Worm (Caenorhabditis elegans) whole organism, mixed stage, embryonic: ENCODE results near the gene cul-6.
A peak's percentile ranks its signal among the peaks of the same experiment; 100 is the strongest.

ENCODE experiments used
- M03D4.4 ChIP-seq: sonication (generic microtip); optimal IDR thresholded peaks from 2 replicates; lab custom pipeline; 2017; ENCODE audit warnings: mild to moderate bottlenecking, missing genetic modification characterization, missing compliant biosample characterization
- bed-3 ChIP-seq: fragments of 200-800 bp; sonication (Bioruptor generic); optimal IDR thresholded peaks from 3 replicates; lab custom pipeline; 2018; ENCODE audit warnings: mild to moderate bottlenecking, missing genetic modification characterization, moderate library complexity, missing compliant biosample characterization
- ceh-39 ChIP-seq: fragments of 150-350 bp; optimal IDR thresholded peaks from 2 replicates; lab custom pipeline; 2014; ENCODE audit warnings: missing biosample characterization, missing genetic modification characterization
- ceh-43 ChIP-seq: fragments of 200-800 bp; sonication (Bioruptor generic); optimal IDR thresholded peaks from 2 replicates; lab custom pipeline; 2018; ENCODE audit warnings: mild to moderate bottlenecking, missing genetic modification characterization, moderate library complexity, missing compliant biosample characterization
- ceh-83 ChIP-seq: fragments of 200-800 bp; sonication (Bioruptor generic); optimal IDR thresholded peaks from 2 replicates; lab custom pipeline; 2018; ENCODE audit warnings: mild to moderate bottlenecking, missing genetic modification characterization, missing compliant biosample characterization
- ces-1 ChIP-seq: fragments of 150-350 bp; optimal IDR thresholded peaks from 2 replicates; lab custom pipeline; 2014; ENCODE audit warnings: missing biosample characterization, missing genetic modification reagents, missing genetic modification characterization
- cnd-1 ChIP-seq: fragments of 200-800 bp; sonication (Bioruptor generic); optimal IDR thresholded peaks from 2 replicates; lab custom pipeline; 2018; ENCODE audit warnings: mild to moderate bottlenecking, missing genetic modification characterization, missing compliant biosample characterization
- drap-1 ChIP-seq: fragments of 200-800 bp; sonication (Bioruptor generic); optimal IDR thresholded peaks from 3 replicates; lab custom pipeline; 2018; ENCODE audit warnings: mild to moderate bottlenecking, missing genetic modification characterization, missing compliant biosample characterization
- elt-1 ChIP-seq: sonication (generic microtip); optimal IDR thresholded peaks from 2 replicates; lab custom pipeline; 2017; ENCODE audit warnings: missing genetic modification characterization, mild to moderate bottlenecking, missing compliant biosample characterization, antibody characterized with exemption, moderate library complexity, borderline replicate concordance; ENCODE audit not compliant: insufficient read depth
- elt-3 ChIP-seq: fragments of 150-350 bp; optimal IDR thresholded peaks from 2 replicates; lab custom pipeline; 2014; ENCODE audit warnings: missing biosample characterization, missing genetic modification characterization
- flh-1 ChIP-seq: fragments of 200-800 bp; sonication (Bioruptor generic); optimal IDR thresholded peaks from 2 replicates; lab custom pipeline; 2018; ENCODE audit warnings: mild to moderate bottlenecking, missing genetic modification characterization, moderate library complexity, missing compliant biosample characterization
- ham-2 ChIP-seq: fragments of 200-800 bp; sonication (Bioruptor generic); optimal IDR thresholded peaks from 2 replicates; lab custom pipeline; 2018; ENCODE audit warnings: mild to moderate bottlenecking, missing genetic modification characterization, missing compliant biosample characterization
- hlh-1 ChIP-seq: fragments of 150-350 bp; optimal IDR thresholded peaks from 2 replicates; lab custom pipeline; 2014; ENCODE audit warnings: missing biosample characterization, missing genetic modification reagents, missing genetic modification characterization
- lin-13 ChIP-seq: fragments of 150-350 bp; optimal IDR thresholded peaks from 2 replicates; lab custom pipeline; 2014; ENCODE audit warnings: missing biosample characterization, missing genetic modification characterization
- lsy-2 ChIP-seq: fragments of 150-350 bp; optimal IDR thresholded peaks from 2 replicates; lab custom pipeline; 2014; ENCODE audit warnings: missing biosample characterization, missing genetic modification characterization
- mab-5 ChIP-seq: fragments of 150-350 bp; optimal IDR thresholded peaks from 2 replicates; lab custom pipeline; 2014; ENCODE audit warnings: missing biosample characterization, missing genetic modification characterization
- mep-1 ChIP-seq: fragments of 150-350 bp; optimal IDR thresholded peaks from 2 replicates; lab custom pipeline; 2017; ENCODE audit warnings: missing biosample characterization, missing genetic modification reagents, missing genetic modification characterization, inconsistent platforms
- mls-2 ChIP-seq: sonication (generic microtip); optimal IDR thresholded peaks from 2 replicates; lab custom pipeline; 2016; ENCODE audit warnings: mild to moderate bottlenecking, missing genetic modification characterization, moderate library complexity, missing compliant biosample characterization
- nhr-2 ChIP-seq: fragments of 150-350 bp; optimal IDR thresholded peaks from 2 replicates; lab custom pipeline; 2014; ENCODE audit warnings: missing biosample characterization, missing genetic modification characterization
- nhr-237 ChIP-seq: fragments of 150-350 bp; optimal IDR thresholded peaks from 2 replicates; lab custom pipeline; 2014; ENCODE audit warnings: missing biosample characterization, missing genetic modification characterization
- nhr-28 ChIP-seq: fragments of 150-350 bp; optimal IDR thresholded peaks from 2 replicates; lab custom pipeline; 2014; ENCODE audit warnings: missing biosample characterization, missing genetic modification characterization
- nhr-76 ChIP-seq: sonication (generic microtip); optimal IDR thresholded peaks from 2 replicates; lab custom pipeline; 2017; ENCODE audit warnings: missing biosample characterization, missing genetic modification characterization
- pha-4 ChIP-seq: fragments of 150-350 bp; optimal IDR thresholded peaks from 2 replicates; lab custom pipeline; 2018; ENCODE audit warnings: missing biosample characterization, missing genetic modification reagents, missing genetic modification characterization
- sem-2 ChIP-seq: fragments of 200-800 bp; sonication (Bioruptor generic); optimal IDR thresholded peaks from 2 replicates; lab custom pipeline; 2018; ENCODE audit warnings: mild to moderate bottlenecking, missing genetic modification characterization, missing compliant biosample characterization
- snpc-4 ChIP-seq: fragments of 150-350 bp; optimal IDR thresholded peaks from 2 replicates; lab custom pipeline; 2014; ENCODE audit warnings: missing biosample characterization, missing genetic modification characterization
- sptf-1 ChIP-seq: sonication (generic microtip); optimal IDR thresholded peaks from 2 replicates; lab custom pipeline; 2017; ENCODE audit warnings: mild to moderate bottlenecking, missing genetic modification characterization, moderate library complexity, missing compliant biosample characterization
- unc-39 ChIP-seq: fragments of 150-350 bp; optimal IDR thresholded peaks from 2 replicates; lab custom pipeline; 2014; ENCODE audit warnings: missing biosample characterization, missing genetic modification characterization
- zip-8 ChIP-seq: fragments of 150-350 bp; optimal IDR thresholded peaks from 2 replicates; lab custom pipeline; 2014; ENCODE audit warnings: missing biosample characterization, missing genetic modification characterization
- ztf-11 ChIP-seq: fragments of 150-350 bp; optimal IDR thresholded peaks from 2 replicates; lab custom pipeline; 2014; ENCODE audit warnings: missing biosample characterization, missing genetic modification characterization

Gene cul-6

ce11 chrIV:12542011-12542410 lies 48.2 kb downstream of the cul-6 start, which contains the start of gene ham-1:
Gene ham-1 (plus strand): TSS chrIV:12542183.
- TF ChIP-seq nhr-28 (tag; lab: Kevin White, UChicago) (no peak), M03D4.4 (no peak), ztf-11 (tag; lab: Kevin White, UChicago) (no peak), bed-3 (GFP tag; lab: Kevin White, UChicago) (no peak), mls-2 (tag; lab: Kevin White, UChicago) (no peak), elt-1 (tag; lab: Kevin White, UChicago) (no peak), nhr-237 (tag; lab: Kevin White, UChicago) (no peak), ces-1 (no peak), zip-8 (tag; lab: Kevin White, UChicago) (no peak), ceh-83 (GFP tag; lab: Kevin White, UChicago) (no peak), ceh-43 (GFP tag; lab: Kevin White, UChicago) (no peak), mab-5 (no peak), flh-1 (no peak)

DNA sequence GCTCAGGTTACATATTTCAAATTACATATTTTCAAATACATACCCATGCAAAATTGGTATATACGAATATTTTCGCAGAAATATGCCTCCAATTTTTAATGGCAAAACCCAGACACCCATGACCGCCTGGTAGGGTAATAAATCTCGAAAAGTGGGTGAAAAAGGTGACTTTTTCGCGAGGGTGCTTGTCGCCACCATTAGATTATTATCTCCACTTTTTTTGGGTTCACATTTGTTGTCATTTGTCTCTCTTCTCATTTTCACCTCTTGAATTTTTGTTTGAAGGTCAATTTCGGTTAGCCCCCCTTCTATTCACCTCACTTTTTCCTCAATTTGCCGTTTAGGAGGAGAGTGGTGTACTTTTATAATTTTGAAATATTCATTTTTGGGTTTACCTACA lies 50.0 kb downstream of the cul-6 start:
- no peak for TF ChIP-seq ceh-39 (tag; lab: Kevin White, UChicago)
- TF ChIP-seq nhr-28 (tag; lab: Kevin White, UChicago) = no peak
- TF ChIP-seq sem-2 = no peak
- no peak for TF ChIP-seq elt-1 (tag; lab: Kevin White, UChicago)
- TF ChIP-seq M03D4.4 = no peak
- TF ChIP-seq hlh-1 = no peak
- no peak for TF ChIP-seq nhr-2 (tag; lab: Kevin White, UChicago)
- no peak for TF ChIP-seq lin-13 (tag; lab: Kevin White, UChicago)
- TF ChIP-seq ham-2 (GFP tag; lab: Kevin White, UChicago) = no peak
- TF ChIP-seq bed-3 (GFP tag; lab: Kevin White, UChicago) = no peak
- TF ChIP-seq elt-3 = no peak
- no peak for TF ChIP-seq sptf-1 (tag; lab: Kevin White, UChicago)
- TF ChIP-seq mep-1 (tag; lab: Kevin White, UChicago) = no peak
- TF ChIP-seq mls-2 (tag; lab: Kevin White, UChicago) = no peak
- TF ChIP-seq pha-4 (tag; lab: Kevin White, UChicago) = no peak
- no peak for TF ChIP-seq flh-1

ce11 chrIV:12537694-12538093 lies 52.6 kb downstream of the cul-6 start:
- TF ChIP-seq drap-1 (GFP tag; lab: Kevin White, UChicago) (no peak), nhr-2 (tag; lab: Kevin White, UChicago) (peak; percentile 88), unc-39 (no peak), mab-5 (no peak), lin-13 (tag; lab: Kevin White, UChicago) (no peak), nhr-76 (tag; lab: Kevin White, UChicago) (no peak), cnd-1 (tag; lab: Kevin White, UChicago) (peak; percentile 8), ceh-39 (tag; lab: Kevin White, UChicago) (no peak), zip-8 (tag; lab: Kevin White, UChicago) (peak; percentile 95), snpc-4 (tag; lab: Kevin White, UChicago) (no peak), sem-2 (no peak), elt-3 (no peak), lsy-2 (tag; lab: Kevin White, UChicago) (no peak), ham-2 (GFP tag; lab: Kevin White, UChicago) (no peak), mls-2 (tag; lab: Kevin White, UChicago) (no peak)
